ENCODE assay signal across 2 worm cellular contexts in the genomic region with DNA sequence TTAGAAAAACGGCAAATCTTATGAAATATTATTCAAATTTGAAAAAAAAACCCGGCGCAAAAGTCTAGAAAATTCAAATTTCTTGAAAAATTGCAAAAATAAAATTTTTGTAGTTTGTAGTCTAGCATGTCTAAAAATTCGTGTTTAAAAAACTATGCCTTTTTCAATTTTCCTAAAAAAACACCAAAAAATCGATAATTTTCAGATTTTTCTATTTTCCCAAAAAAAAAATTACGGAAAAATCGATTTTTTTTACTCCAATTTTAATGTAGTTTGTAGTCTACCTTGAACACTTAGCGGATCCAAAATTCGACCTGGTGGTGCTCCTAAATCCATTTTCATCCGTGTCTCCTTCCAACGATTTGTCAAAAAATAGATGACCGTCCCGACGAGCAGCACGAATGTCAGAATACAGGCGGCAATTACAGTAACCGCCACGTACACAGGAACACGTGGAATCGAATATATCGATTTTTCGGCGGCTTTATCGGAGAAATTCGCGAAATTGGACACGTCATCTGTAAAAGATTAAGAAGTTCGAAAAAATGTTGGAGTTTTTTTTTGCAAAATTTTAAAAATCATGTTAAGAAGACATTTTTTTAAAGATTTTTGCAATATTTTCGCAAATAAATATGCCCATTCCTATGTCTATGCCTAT.
TF ChIP-seq lines count a peak whose summit lies in the region.

No protein-coding gene starts in this region.

TF ChIP-seq in whole organism, L3 larva, 47 proteins besides CTCF, POLR2A, EP300 and RAD21:
- TF ChIP-seq aly-2 (tag; optimal IDR thresholded peaks at IDR 0.05; lab: Kevin White, UChicago) (no peak), ceh-28 (tag; optimal IDR thresholded peaks at IDR 0.05; lab: Kevin White, UChicago) (peak; percentile 55)

TF ChIP-seq in whole organism, L4 larva, 104 proteins besides CTCF, POLR2A, EP300 and RAD21:
- TF ChIP-seq unc-62 (GFP tag; optimal IDR thresholded peaks at IDR 0.05 in 1 of 2; lab: Kevin White, UChicago): peak in 1 of 2 experiments; percentile 90
- TF ChIP-seq unc-62 (tag; optimal IDR thresholded peaks at IDR 0.05; lab: Kevin White, UChicago): no peak
- peak; percentile 94 for TF ChIP-seq aha-1 (tag; lab: Kevin White, UChicago)
- no peak for TF ChIP-seq fkh-10 (GFP tag; optimal IDR thresholded peaks at IDR 0.05; lab: Kevin White, UChicago)

Comparison
In these comparisons a context has a peak if more than half of its experiments do, and no peak if none do; other contexts are left out.
1. Of the 28 proteins assayed by ChIP-seq in both whole organism, L4 larva and whole organism, L3 larva: peak only in whole organism, L4 larva: none; only in whole organism, L3 larva: ceh-28; in both: none; in neither: 26; mixed calls (peak in some experiments, not most) for 1.